Worm (Caenorhabditis elegans) whole organism, L3 larva: ENCODE measurements around the gene aass-1.

Experiments
- elt-2 ChIP-seq: sonication (generic microtip); optimal IDR thresholded peaks from 2 replicates; lab custom pipeline; 2016; ENCODE audit warnings: missing genetic modification reagents, mild to moderate bottlenecking, missing genetic modification characterization, missing compliant biosample characterization
- fos-1 ChIP-seq: fragments of 150-350 bp; optimal IDR thresholded peaks from 2 replicates; lab custom pipeline; 2014; ENCODE audit warnings: missing biosample characterization, missing genetic modification characterization
- jun-1 ChIP-seq: fragments of 150-350 bp; optimal IDR thresholded peaks from 2 replicates; lab custom pipeline; 2014; ENCODE audit warnings: missing biosample characterization, missing genetic modification reagents, missing genetic modification characterization
- nhr-76 ChIP-seq: fragments of 150-350 bp; sonication (generic microtip); optimal IDR thresholded peaks from 5 replicates; lab custom pipeline; 2014; ENCODE audit warnings: missing biosample characterization, missing genetic modification characterization

- TF ChIP-seq nhr-76 (tag; lab: Kevin White, UChicago) = no peak
- no peak for TF ChIP-seq elt-2
- TF ChIP-seq fos-1 (tag; lab: Kevin White, UChicago) = no peak
- no peak for TF ChIP-seq jun-1 (tag; lab: Kevin White, UChicago)
Observed at ce11 chrIV:204998-205397, 39.9 kb upstream of the aass-1 start, which contains the start of gene coa-1.
